Worm (Caenorhabditis elegans) whole organism, L4 larva: ENCODE measurements around the gene ZK742.7.

Experiments
- F26F4.8 ChIP-seq: fragments of 200-800 bp; sonication (Bioruptor generic); conservative IDR thresholded peaks from 2 replicates; pipeline ENCODE4 v1.3.6; 2022; ENCODE audit warnings: missing genetic modification characterization, missing compliant biosample characterization
- arid-1 ChIP-seq: fragments of 200-800 bp; sonication (Bioruptor generic); conservative IDR thresholded peaks from 2 replicates; pipeline ENCODE4 v1.3.6; 2022; ENCODE audit warnings: missing genetic modification reagents, missing genetic modification characterization, missing compliant biosample characterization
- lir-3 ChIP-seq: sonication (generic microtip); optimal IDR thresholded peaks from 2 replicates; lab custom pipeline; 2016; ENCODE audit warnings: mild to moderate bottlenecking, missing genetic modification characterization, missing compliant biosample characterization
- nhr-237 ChIP-seq: sonication (generic microtip); optimal IDR thresholded peaks from 2 replicates; lab custom pipeline; 2017; ENCODE audit warnings: missing biosample characterization, missing genetic modification characterization
- nhr-77 ChIP-seq: fragments of 150-350 bp; optimal IDR thresholded peaks from 2 replicates; lab custom pipeline; 2014; ENCODE audit warnings: missing biosample characterization, missing genetic modification characterization
- pha-4 ChIP-seq, 2 experiments: fragments of 150-350 bp in 1 of 2; fragments of 200-800 bp in 1 of 2; sonication (Bioruptor generic) in 1 of 2; IDR thresholded peaks in 1 of 2; optimal IDR thresholded peaks in 1 of 2; 2 replicates each; pipeline versions ENCODE4 v1.3.6 to Lab custom; 2014 to 2022; ENCODE audit warnings: missing genetic modification characterization in 2 of 2, missing genetic modification reagents in 2 of 2, missing biosample characterization in 1 of 2, missing compliant biosample characterization in 1 of 2
- snpc-4 ChIP-seq: fragments of 150-350 bp; optimal IDR thresholded peaks from 2 replicates; lab custom pipeline; 2014; ENCODE audit warnings: missing biosample characterization, missing genetic modification characterization
- unc-130 ChIP-seq: sonication (generic microtip); optimal IDR thresholded peaks from 2 replicates; lab custom pipeline; 2016; ENCODE audit warnings: missing genetic modification reagents, missing genetic modification characterization, missing compliant biosample characterization
- unc-39 ChIP-seq: sonication (generic microtip); optimal IDR thresholded peaks from 2 replicates; lab custom pipeline; 2017; ENCODE audit warnings: missing biosample characterization, missing genetic modification characterization
- unc-62 ChIP-seq, 3 experiments: fragments of 150-350 bp in 1 of 3; sonication (generic microtip); optimal IDR thresholded peaks in 2 of 3; peaks in 1 of 3; 1 replicate in 1 of 3; 2 replicates in 2 of 3; lab custom pipeline; 2014 to 2017; ENCODE audit warnings: missing biosample characterization in 3 of 3, missing genetic modification characterization in 3 of 3, missing genetic modification reagents in 3 of 3, missing genotype in 1 of 3
- ztf-11 ChIP-seq: fragments of 150-350 bp; optimal IDR thresholded peaks from 2 replicates; lab custom pipeline; 2014; ENCODE audit warnings: missing biosample characterization, missing genetic modification characterization

DNA sequence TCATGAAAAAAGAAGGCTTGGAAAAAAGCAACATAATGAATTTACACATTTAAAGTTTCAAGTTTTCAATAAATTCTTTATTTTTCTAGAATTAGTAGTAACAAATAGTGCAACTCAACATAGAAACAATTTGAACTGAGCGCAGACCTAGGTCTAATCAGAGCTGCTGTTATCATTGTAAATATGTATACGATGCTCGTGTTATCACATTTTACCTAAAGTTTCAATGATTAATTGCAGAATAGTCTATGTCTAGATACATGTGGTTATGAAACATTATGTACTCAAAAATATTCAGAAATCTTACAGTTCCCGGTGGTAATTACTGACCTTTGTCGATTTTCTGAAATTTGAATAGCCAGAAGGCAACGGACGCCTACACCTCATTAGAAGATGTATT lies 42.2 kb upstream of the ZK742.7 start:
- TF ChIP-seq unc-130 (GFP tag; lab: Kevin White, UChicago), result no peak
- no peak for TF ChIP-seq ztf-11
- TF ChIP-seq snpc-4 (tag; lab: Kevin White, UChicago), result no peak
- no peak for TF ChIP-seq lir-3
- no peak for TF ChIP-seq pha-4 (GFP tag; IDR thresholded peaks at IDR 0.05; lab: Robert Waterston, UW)
- no peak for TF ChIP-seq pha-4 (tag; optimal IDR thresholded peaks at IDR 0.05; lab: Kevin White, UChicago)
- TF ChIP-seq unc-39, result no peak
- TF ChIP-seq nhr-237 (tag; lab: Kevin White, UChicago), result no peak
- no peak for TF ChIP-seq unc-62 (GFP tag; optimal IDR thresholded peaks at IDR 0.05 in 1 of 2; lab: Kevin White, UChicago)
- no peak for TF ChIP-seq unc-62 (tag; optimal IDR thresholded peaks at IDR 0.05; lab: Kevin White, UChicago)
- no peak for TF ChIP-seq nhr-77
- no peak for TF ChIP-seq arid-1 (GFP tag; lab: Robert Waterston, UW)
- TF ChIP-seq F26F4.8 (GFP tag; lab: Robert Waterston, UW), result no peak
